Worm (Caenorhabditis elegans): ENCODE data around the gene F40C5.1.

The F40C5.1 gene

ce11 chrV:3586014-3586689 is 13.6 kb downstream of the F40C5.1 start, which contains the start of the genes rpl-11.1 and T22F3.2:
Gene rpl-11.1, minus strand, starts transcription at chrV:3586064.
Gene T22F3.2, plus strand, starts transcription at chrV:3586639.
- TF ChIP-seq nhr-77 (tag; optimal IDR thresholded peaks at IDR 0.05) (no peak), C34F6.9 (tag; optimal IDR thresholded peaks at IDR 0.05) (peak; percentile 40), ceh-82 (tag; optimal IDR thresholded peaks at IDR 0.05) (no peak), nhr-11 (tag; optimal IDR thresholded peaks at IDR 0.05) (no peak), nhr-21 (tag; optimal IDR thresholded peaks at IDR 0.05) (no peak), elt-1 (tag; optimal IDR thresholded peaks at IDR 0.05) (no peak), lsy-2 (tag; optimal IDR thresholded peaks at IDR 0.05) (peak in 1 of 2 experiments; percentile 27), Y55F3AM.14 (GFP tag; optimal IDR thresholded peaks at IDR 0.05) (no peak), lin-11 (tag; optimal IDR thresholded peaks at IDR 0.05) (no peak), nhr-10 (tag; optimal IDR thresholded peaks at IDR 0.05) (no peak), nhr-129 (tag; optimal IDR thresholded peaks at IDR 0.05) (peak; percentile 34), lin-39 (tag; optimal IDR thresholded peaks at IDR 0.05) (no peak), fos-1 (tag; optimal IDR thresholded peaks at IDR 0.05) (no peak), unc-55 (GFP tag; optimal IDR thresholded peaks at IDR 0.05) (peak; percentile 42), sma-9 (GFP tag; optimal IDR thresholded peaks at IDR 0.05) (peak; percentile 6), sma-9 (tag; optimal IDR thresholded peaks at IDR 0.05) (no peak)

ce11 chrV:3587633-3588032 is 15.1 kb downstream of the F40C5.1 start:
- no peak for TF ChIP-seq skn-1 (tag; optimal IDR thresholded peaks at IDR 0.05)
- TF ChIP-seq ceh-16 (tag; optimal IDR thresholded peaks at IDR 0.05) = no peak
- TF ChIP-seq nhr-21 (tag; optimal IDR thresholded peaks at IDR 0.05) = no peak
- no peak for TF ChIP-seq snpc-4 (tag; optimal IDR thresholded peaks at IDR 0.05)
- TF ChIP-seq peb-1 (tag; optimal IDR thresholded peaks at IDR 0.05) = no peak
- no peak for TF ChIP-seq blmp-1 (tag; optimal IDR thresholded peaks at IDR 0.05; ENCODE audit: insufficient read depth)
- TF ChIP-seq nhr-77 (tag; optimal IDR thresholded peaks at IDR 0.05) = no peak
- TF ChIP-seq ztf-1 (GFP tag; conservative IDR thresholded peaks at IDR 0.05) = no peak
- TF ChIP-seq dmd-4 (tag; optimal IDR thresholded peaks at IDR 0.05) = no peak
- TF ChIP-seq lsy-2 (tag; optimal IDR thresholded peaks at IDR 0.05) = peak in 1 of 2 experiments; percentile 32
- TF ChIP-seq nhr-6 (tag; optimal IDR thresholded peaks at IDR 0.05) = no peak
- no peak for TF ChIP-seq lin-39 (tag; optimal IDR thresholded peaks at IDR 0.05)
- TF ChIP-seq unc-39 (tag; optimal IDR thresholded peaks at IDR 0.05) = no peak
- TF ChIP-seq sma-3 (GFP tag; optimal IDR thresholded peaks at IDR 0.05) = peak; percentile 28
- no peak for TF ChIP-seq ama-1 (optimal IDR thresholded peaks at IDR 0.05)
- TF ChIP-seq ztf-4 (tag; optimal IDR thresholded peaks at IDR 0.05) = no peak
- no peak for TF ChIP-seq sem-4 (tag; optimal IDR thresholded peaks at IDR 0.05)
- no peak for TF ChIP-seq C34F6.9 (tag; optimal IDR thresholded peaks at IDR 0.05)
- TF ChIP-seq ZK546.5 (tag; optimal IDR thresholded peaks at IDR 0.05) = no peak
- no peak for TF ChIP-seq ztf-11 (tag; optimal IDR thresholded peaks at IDR 0.05)
- no peak for TF ChIP-seq nhr-25 (tag; optimal IDR thresholded peaks at IDR 0.05)
- TF ChIP-seq zag-1 (tag; optimal IDR thresholded peaks at IDR 0.05) = no peak
- no peak for TF ChIP-seq nhr-23 (tag; optimal IDR thresholded peaks at IDR 0.05)
- no peak for TF ChIP-seq aly-2 (tag; optimal IDR thresholded peaks at IDR 0.05)
- TF ChIP-seq crh-2 (tag; optimal IDR thresholded peaks at IDR 0.05) = peak; percentile 21
- TF ChIP-seq mbf-1 (tag; optimal IDR thresholded peaks at IDR 0.05) = no peak
- no peak for TF ChIP-seq nhr-12 (tag; optimal IDR thresholded peaks at IDR 0.05)
- peak; percentile 37 for TF ChIP-seq lin-11 (tag; optimal IDR thresholded peaks at IDR 0.05)
- no peak for TF ChIP-seq fos-1 (tag; optimal IDR thresholded peaks at IDR 0.05)
- peak; percentile 32 for TF ChIP-seq sma-9 (GFP tag; optimal IDR thresholded peaks at IDR 0.05)
- no peak for TF ChIP-seq sma-9 (tag; optimal IDR thresholded peaks at IDR 0.05)
- no peak for TF ChIP-seq alr-1 (tag; optimal IDR thresholded peaks at IDR 0.05)
- TF ChIP-seq elt-3 (tag; optimal IDR thresholded peaks at IDR 0.05) = no peak
- no peak for TF ChIP-seq egl-27 (tag; optimal IDR thresholded peaks at IDR 0.05)
- no peak for TF ChIP-seq elt-1 (tag; optimal IDR thresholded peaks at IDR 0.05)
- TF ChIP-seq nhr-129 (tag; optimal IDR thresholded peaks at IDR 0.05) = no peak
- peak; percentile 28 for TF ChIP-seq F13H6.1 (tag; optimal IDR thresholded peaks at IDR 0.05)
- no peak for TF ChIP-seq mab-5 (tag; optimal IDR thresholded peaks at IDR 0.05)
- TF ChIP-seq unc-55 (GFP tag; optimal IDR thresholded peaks at IDR 0.05) = peak; percentile 44
- TF ChIP-seq ceh-82 (tag; optimal IDR thresholded peaks at IDR 0.05) = no peak
- TF ChIP-seq R02D3.7 (tag; optimal IDR thresholded peaks at IDR 0.05) = no peak
- TF ChIP-seq unc-62 (GFP tag; optimal IDR thresholded peaks at IDR 0.05) = no peak
- TF ChIP-seq gmeb-1 (tag; optimal IDR thresholded peaks at IDR 0.05) = peak; percentile 40
- TF ChIP-seq nhr-10 (tag; optimal IDR thresholded peaks at IDR 0.05) = no peak
- TF ChIP-seq lin-13 (GFP tag; optimal IDR thresholded peaks at IDR 0.05) = peak; percentile 18
- no peak for TF ChIP-seq mdl-1 (tag; optimal IDR thresholded peaks at IDR 0.05)
- no peak for TF ChIP-seq Y55F3AM.14 (GFP tag; optimal IDR thresholded peaks at IDR 0.05)
- TF ChIP-seq nhr-237 (tag; optimal IDR thresholded peaks at IDR 0.05) = no peak
- TF ChIP-seq nhr-11 (tag; optimal IDR thresholded peaks at IDR 0.05) = no peak

Measured in whole organism, L2 larva.